Fruit fly (Drosophila melanogaster): ENCODE measurements around the gene CG7016.

CG7016 gene

dm6 chr3R:24867956-24868355 lies 5.2 kb downstream of the CG7016 start:
- TF ChIP-seq fkh (GFP tag; optimal IDR thresholded peaks at IDR 0.05) (no peak), CG1621 (tag; optimal IDR thresholded peaks at IDR 0.05) (no peak), eg (GFP tag; IDR thresholded peaks at IDR 0.05) (no peak), fd59A (GFP tag; optimal IDR thresholded peaks at IDR 0.05) (no peak), Ets21C (GFP tag; optimal IDR thresholded peaks at IDR 0.05) (no peak), Sox15 (GFP tag; optimal IDR thresholded peaks at IDR 0.05) (no peak), Eip75B (GFP tag; optimal IDR thresholded peaks at IDR 0.05) (no peak), CG31627 (GFP tag; optimal IDR thresholded peaks at IDR 0.05) (no peak), CG6808 (GFP tag; optimal IDR thresholded peaks at IDR 0.05) (no peak), dsx (GFP tag; optimal IDR thresholded peaks at IDR 0.05; ENCODE audit: poor library complexity, severe bottlenecking) (no peak)

- TF ChIP-seq Eip75B (GFP tag; optimal IDR thresholded peaks at IDR 0.05) (no peak), CG4318 (GFP tag; optimal IDR thresholded peaks at IDR 0.05) (no peak), CG10669 (GFP tag; optimal IDR thresholded peaks at IDR 0.05) (no peak), pdm3 (GFP tag; optimal IDR thresholded peaks at IDR 0.05) (no peak), CG9139 (GFP tag; optimal IDR thresholded peaks at IDR 0.05) (no peak), fd59A (GFP tag; optimal IDR thresholded peaks at IDR 0.05) (no peak), svp (GFP tag) (no peak), Gug (GFP tag; IDR thresholded peaks at IDR 0.05) (no peak), eg (GFP tag; IDR thresholded peaks at IDR 0.05) (peak; percentile 41; the same call in 1 of the 3 replicates), esn (GFP tag; optimal IDR thresholded peaks at IDR 0.05) (no peak), CG1621 (tag; optimal IDR thresholded peaks at IDR 0.05) (peak; percentile 57), Hr39 (GFP tag; optimal IDR thresholded peaks at IDR 0.05) (no peak), ss (GFP tag; optimal IDR thresholded peaks at IDR 0.05) (peak; percentile 36 to 73), topi (GFP tag; optimal IDR thresholded peaks at IDR 0.05) (no peak), Sox14 (GFP tag; optimal IDR thresholded peaks at IDR 0.05) (peak; percentile 29), Hr4 (GFP tag; optimal IDR thresholded peaks at IDR 0.05) (no peak), Ets21C (GFP tag; optimal IDR thresholded peaks at IDR 0.05) (no peak), CG31627 (GFP tag; optimal IDR thresholded peaks at IDR 0.05) (no peak), dsx (GFP tag; optimal IDR thresholded peaks at IDR 0.05; ENCODE audit: poor library complexity, severe bottlenecking) (no peak), CG8119 (GFP tag; IDR thresholded peaks at IDR 0.05) (no peak), salr (GFP tag; optimal IDR thresholded peaks at IDR 0.05) (no peak), acj6 (GFP tag; optimal IDR thresholded peaks at IDR 0.05) (no peak), Eip78C (GFP tag) (peak; percentile 67), CG34406 (GFP tag; optimal IDR thresholded peaks at IDR 0.05) (no peak), Eip93F (GFP tag; optimal IDR thresholded peaks at IDR 0.05) (no peak), CG6792 (GFP tag; optimal IDR thresholded peaks at IDR 0.05) (no peak), CG15336 (GFP tag; IDR thresholded peaks at IDR 0.05) (no peak), Sox102F (GFP tag; optimal IDR thresholded peaks at IDR 0.05) (no peak), CG6276 (GFP tag; optimal IDR thresholded peaks at IDR 0.05) (no peak), Met (GFP tag; optimal IDR thresholded peaks at IDR 0.05) (no peak), achi (GFP tag; optimal IDR thresholded peaks at IDR 0.05) (no peak), net (GFP tag; optimal IDR thresholded peaks at IDR 0.05) (no peak), OdsH (GFP tag; optimal IDR thresholded peaks at IDR 0.05) (no peak), Smox (GFP tag; optimal IDR thresholded peaks at IDR 0.05) (no peak), CG8319 (GFP tag; optimal IDR thresholded peaks at IDR 0.05) (no peak), CG32006 (GFP tag; optimal IDR thresholded peaks at IDR 0.05) (no peak), fd85E (GFP tag; optimal IDR thresholded peaks at IDR 0.05) (no peak), CG7368 (GFP tag; optimal IDR thresholded peaks at IDR 0.05) (no peak), Ets96B (tag; optimal IDR thresholded peaks at IDR 0.05) (no peak), Hr38 (GFP tag; optimal IDR thresholded peaks at IDR 0.05) (no peak), CG6163 (GFP tag; IDR thresholded peaks at IDR 0.05) (peak; percentile 9; the same call in 1 of the 3 replicates), spab (GFP tag; optimal IDR thresholded peaks at IDR 0.05) (no peak), Sox15 (GFP tag; optimal IDR thresholded peaks at IDR 0.05) (no peak), CG11762 (GFP tag; optimal IDR thresholded peaks at IDR 0.05; ENCODE audit: insufficient read depth) (no peak), CG3032 (tag; optimal IDR thresholded peaks at IDR 0.05) (peak; percentile 14), dac (GFP tag; optimal IDR thresholded peaks at IDR 0.05) (no peak)
These were observed 7.8 kb downstream of the CG7016 start, which contains the start of gene CycB3 for dm6 chr3R:24870389-24871048. Gene CycB3 (minus strand): TSS chr3R:24870816.
